Worm (Caenorhabditis elegans): ENCODE results near the gene Y67D8A.2.

Gene Y67D8A.2

DNA sequence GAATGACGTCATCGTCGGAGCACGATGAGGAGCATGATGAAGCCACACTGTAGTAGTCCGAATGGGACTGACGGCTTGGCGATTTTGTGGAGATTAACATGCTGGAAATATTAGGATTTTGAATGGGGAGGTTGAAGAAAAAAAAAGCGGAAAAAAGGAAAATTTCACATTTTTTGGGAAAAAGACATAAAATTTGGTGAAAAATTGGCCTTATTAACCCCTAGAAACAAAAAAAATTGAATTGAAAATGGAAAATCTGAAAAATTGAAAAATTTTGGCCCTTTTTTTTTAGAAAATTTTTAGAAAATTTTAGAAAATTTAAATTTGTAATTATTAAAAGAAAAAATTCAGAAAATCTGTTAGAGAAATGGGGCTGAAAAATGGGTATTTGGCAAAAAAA is 51.1 kb downstream of the Y67D8A.2 start, which contains the start of gene T26C12.3:
TSS of gene T26C12.3 (minus strand) at position 101 of the 400 bp plus-strand sequence.
- TF ChIP-seq xnd-1 (tag; optimal IDR thresholded peaks at IDR 0.05) = no peak
- TF ChIP-seq F49E8.2 (tag; optimal IDR thresholded peaks at IDR 0.05; ENCODE audit: insufficient read depth) = no peak
- TF ChIP-seq mes-4 (tag; optimal IDR thresholded peaks at IDR 0.05) = no peak
- TF ChIP-seq madf-3 (GFP tag; IDR thresholded peaks at IDR 0.05) = no peak
- TF ChIP-seq repo-1 (tag; optimal IDR thresholded peaks at IDR 0.05) = no peak
- TF ChIP-seq dpff-1 (tag; optimal IDR thresholded peaks at IDR 0.05) = no peak
- TF ChIP-seq dpl-1 (GFP tag; optimal IDR thresholded peaks at IDR 0.05) = no peak
- TF ChIP-seq hrde-1 (tag; optimal IDR thresholded peaks at IDR 0.05; ENCODE audit: borderline replicate concordance) = no peak
- TF ChIP-seq ceh-40 (GFP tag; IDR thresholded peaks at IDR 0.05) = no peak
- TF ChIP-seq madf-6 (GFP tag; IDR thresholded peaks at IDR 0.05) = no peak
- TF ChIP-seq sptf-2 (GFP tag; optimal IDR thresholded peaks at IDR 0.05) = no peak

DNA sequence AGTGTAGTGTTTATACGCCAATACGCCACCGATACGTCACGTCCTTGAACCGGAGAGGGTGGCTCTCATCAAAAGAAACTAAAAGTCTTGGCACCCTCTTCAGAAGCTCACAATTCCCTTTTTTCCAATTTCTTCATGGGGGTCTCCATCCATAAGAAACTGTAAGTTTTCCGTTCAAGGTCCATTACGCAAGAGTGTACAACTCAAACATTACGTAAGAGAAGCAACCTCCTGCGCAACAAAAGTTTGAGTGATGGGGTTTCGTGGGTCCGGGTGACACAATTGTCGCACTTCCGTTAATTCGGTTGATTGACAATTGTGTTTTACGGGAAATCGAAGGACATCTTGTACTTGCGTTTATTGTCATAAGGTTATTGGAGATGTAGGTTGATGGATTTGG is 56.6 kb downstream of the Y67D8A.2 start:
- TF ChIP-seq ceh-27 (GFP tag; optimal IDR thresholded peaks at IDR 0.05) (no peak), hmg-1.2 (GFP tag; IDR thresholded peaks at IDR 0.05) (no peak; the same call in 1 of the 2 replicates), ztf-6 (GFP tag; IDR thresholded peaks at IDR 0.05) (no peak), ztf-22 (GFP tag; optimal IDR thresholded peaks at IDR 0.05) (no peak), zim-3 (tag; optimal IDR thresholded peaks at IDR 0.05) (no peak), lin-54 (GFP tag; optimal IDR thresholded peaks at IDR 0.05) (no peak), repo-1 (tag; optimal IDR thresholded peaks at IDR 0.05) (no peak), Y56A3A.18 (GFP tag; IDR thresholded peaks at IDR 0.05) (no peak), him-1 (tag; optimal IDR thresholded peaks at IDR 0.05) (no peak), cebp-1 (GFP tag; IDR thresholded peaks at IDR 0.05) (no peak), cebp-1 (tag; optimal IDR thresholded peaks at IDR 0.05) (no peak), lsl-1 (GFP tag; optimal IDR thresholded peaks at IDR 0.05) (no peak), mcd-1 (GFP tag; IDR thresholded peaks at IDR 0.05) (no peak), ceh-58 (GFP tag; IDR thresholded peaks at IDR 0.05) (no peak), ceh-79 (tag; optimal IDR thresholded peaks at IDR 0.05) (no peak), ZK185.1 (tag; optimal IDR thresholded peaks at IDR 0.05; ENCODE audit: poor library complexity, severe bottlenecking) (no peak), sdz-38 (tag; optimal IDR thresholded peaks at IDR 0.05) (no peak), B0035.1 (tag; optimal IDR thresholded peaks at IDR 0.05) (no peak), pha-4 (tag; optimal IDR thresholded peaks at IDR 0.05) (no peak), F39B2.1 (GFP tag; IDR thresholded peaks at IDR 0.05) (no peak), egrh-3 (GFP tag; IDR thresholded peaks at IDR 0.05) (no peak)

DNA sequence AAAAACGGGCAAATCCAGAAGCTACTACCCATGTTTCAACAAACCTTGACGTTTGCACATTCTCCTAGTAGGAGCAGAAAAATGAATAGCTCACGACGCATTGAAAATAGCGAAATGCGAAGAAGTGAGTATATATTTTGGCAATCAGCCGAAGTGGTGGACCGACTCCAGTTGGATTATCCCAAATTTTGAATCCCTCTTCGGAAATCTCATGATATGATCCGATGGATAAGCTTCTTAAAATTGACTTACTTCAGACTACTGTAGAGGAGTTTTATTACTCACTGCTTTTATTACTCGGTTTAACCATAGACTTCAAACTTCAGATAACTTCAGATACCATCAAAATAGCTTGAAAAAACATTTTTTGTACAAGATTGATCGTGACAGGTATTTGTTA is 67.0 kb downstream of the Y67D8A.2 start, which contains the start of gene gcy-23:
TSS of gene gcy-23 (minus strand) at position 101 of the 400 bp plus-strand sequence.
- TF ChIP-seq zim-3 (tag; optimal IDR thresholded peaks at IDR 0.05) (no peak), B0261.1 (tag; optimal IDR thresholded peaks at IDR 0.05) (no peak), F55B11.4 (tag; optimal IDR thresholded peaks at IDR 0.05; ENCODE audit: borderline replicate concordance, insufficient read depth) (no peak), tlf-1 (GFP tag; optimal IDR thresholded peaks at IDR 0.05) (no peak)

DNA sequence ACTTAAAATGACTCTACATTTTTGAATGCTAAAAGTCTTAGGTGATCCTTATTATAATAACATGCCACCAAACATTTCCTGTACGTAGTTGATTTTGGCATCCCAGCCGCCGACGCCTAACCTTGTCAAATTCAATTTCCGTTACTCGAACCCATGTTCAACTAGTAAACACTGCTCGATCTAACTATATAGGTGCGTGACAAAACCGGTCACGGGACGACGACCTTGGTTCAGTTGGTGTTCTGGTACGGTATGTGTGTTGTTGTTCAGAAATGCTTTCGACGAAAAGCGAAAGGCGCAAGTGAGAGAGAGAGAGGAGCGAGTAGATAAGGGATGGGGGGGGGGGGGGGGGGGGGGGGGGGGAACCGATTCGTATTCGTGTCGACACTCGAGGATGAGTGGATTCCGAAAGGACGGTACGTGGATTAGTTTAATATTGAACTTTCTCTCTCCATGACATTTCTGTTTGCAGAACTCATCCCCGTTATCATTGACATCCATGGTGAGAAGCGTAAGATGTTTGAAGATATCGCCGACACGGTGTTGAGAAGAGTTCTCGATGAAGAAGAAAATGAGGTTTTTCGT is 69.8 kb downstream of the Y67D8A.2 start, which contains the start of gene W08E12.8:
TSS of gene W08E12.8 (plus strand) at position 395 of the 585 bp plus-strand sequence.
- TF ChIP-seq zfh-2 (GFP tag; conservative IDR thresholded peaks at IDR 0.05) (peak; percentile 72; the same call in 1 of the 2 replicates), let-607 (tag; optimal IDR thresholded peaks at IDR 0.05) (no peak), egrh-3 (GFP tag; IDR thresholded peaks at IDR 0.05) (peak; percentile 78; the same call in 1 of the 2 replicates), unc-62 (GFP tag; optimal IDR thresholded peaks at IDR 0.05) (no peak)

Data from whole organism, young adult.